Worm (Caenorhabditis elegans) whole organism, L3 larva: ENCODE results near the gene dars-2.

Experiments
- R02D3.7 ChIP-seq: fragments of 150-350 bp; optimal IDR thresholded peaks from 2 replicates; lab custom pipeline; 2014; ENCODE audit warnings: missing biosample characterization, missing genetic modification characterization
- ama-1 ChIP-seq: fragments of 150-350 bp; optimal IDR thresholded peaks from 2 replicates; lab custom pipeline; 2018
- ceh-16 ChIP-seq: sonication (generic microtip); optimal IDR thresholded peaks from 2 replicates; lab custom pipeline; 2017; ENCODE audit warnings: missing biosample characterization, missing genetic modification characterization
- ceh-28 ChIP-seq: fragments of 150-350 bp; optimal IDR thresholded peaks from 2 replicates; lab custom pipeline; 2014; ENCODE audit warnings: missing biosample characterization, missing genetic modification reagents, missing genetic modification characterization
- ceh-9 ChIP-seq: sonication (generic microtip); optimal IDR thresholded peaks from 2 replicates; lab custom pipeline; 2018; ENCODE audit warnings: missing biosample characterization, missing genetic modification characterization
- egl-27 ChIP-seq: sonication (generic microtip); optimal IDR thresholded peaks from 4 replicates; lab custom pipeline; 2017; ENCODE audit warnings: missing biosample characterization, missing genetic modification reagents, missing genetic modification characterization
- egl-5 ChIP-seq: fragments of 150-350 bp; optimal IDR thresholded peaks from 2 replicates; lab custom pipeline; 2017; ENCODE audit warnings: missing biosample characterization, missing genetic modification reagents, missing genetic modification characterization, inconsistent platforms
- elt-1 ChIP-seq: fragments of 150-350 bp; optimal IDR thresholded peaks from 2 replicates; lab custom pipeline; 2014; ENCODE audit warnings: missing biosample characterization, missing genetic modification characterization
- elt-2 ChIP-seq: sonication (generic microtip); optimal IDR thresholded peaks from 2 replicates; lab custom pipeline; 2016; ENCODE audit warnings: missing genetic modification reagents, mild to moderate bottlenecking, missing genetic modification characterization, missing compliant biosample characterization
- elt-3 ChIP-seq, 3 experiments: fragments of 150-350 bp in 1 of 3; sonication (generic microtip) in 2 of 3; optimal IDR thresholded peaks; 2 replicates in 2 of 3; 4 replicates in 1 of 3; lab custom pipeline; 2014 to 2017; ENCODE audit warnings: missing biosample characterization in 3 of 3, missing genetic modification characterization in 3 of 3
- eor-1 ChIP-seq, 2 experiments: fragments of 150-350 bp; optimal IDR thresholded peaks; 2 replicates each; lab custom pipeline; 2014 to 2018; ENCODE audit warnings: missing biosample characterization in 2 of 2, missing genetic modification characterization in 2 of 2
- fkh-2 ChIP-seq: fragments of 150-350 bp; optimal IDR thresholded peaks from 2 replicates; lab custom pipeline; 2014; ENCODE audit warnings: missing biosample characterization, missing genetic modification reagents, missing genetic modification characterization
- fos-1 ChIP-seq: fragments of 150-350 bp; optimal IDR thresholded peaks from 2 replicates; lab custom pipeline; 2014; ENCODE audit warnings: missing biosample characterization, missing genetic modification characterization
- hmg-11 ChIP-seq: sonication (generic microtip); optimal IDR thresholded peaks from 2 replicates; lab custom pipeline; 2016; ENCODE audit warnings: missing genetic modification characterization, missing compliant biosample characterization
- jun-1 ChIP-seq: fragments of 150-350 bp; optimal IDR thresholded peaks from 2 replicates; lab custom pipeline; 2014; ENCODE audit warnings: missing biosample characterization, missing genetic modification reagents, missing genetic modification characterization
- lin-15B ChIP-seq: fragments of 150-350 bp; optimal IDR thresholded peaks from 2 replicates; lab custom pipeline; 2014; ENCODE audit warnings: missing biosample characterization, missing genetic modification characterization
- mml-1 ChIP-seq: fragments of 150-350 bp; sonication (generic microtip); optimal IDR thresholded peaks from 3 replicates; lab custom pipeline; 2014; ENCODE audit warnings: missing biosample characterization, missing genetic modification characterization
- nhr-12 ChIP-seq: fragments of 150-350 bp; optimal IDR thresholded peaks from 2 replicates; lab custom pipeline; 2014; ENCODE audit warnings: missing biosample characterization, missing genetic modification characterization
- nhr-23 ChIP-seq: fragments of 150-350 bp; optimal IDR thresholded peaks from 2 replicates; lab custom pipeline; 2014; ENCODE audit warnings: missing biosample characterization, missing genetic modification reagents, missing genetic modification characterization
- nhr-237 ChIP-seq: fragments of 150-350 bp; optimal IDR thresholded peaks from 2 replicates; lab custom pipeline; 2014; ENCODE audit warnings: missing biosample characterization, missing genetic modification characterization
- nhr-25 ChIP-seq: sonication (generic microtip); optimal IDR thresholded peaks from 2 replicates; lab custom pipeline; 2017; ENCODE audit warnings: missing biosample characterization, missing genetic modification characterization
- nhr-43 ChIP-seq: sonication (generic microtip); optimal IDR thresholded peaks from 2 replicates; lab custom pipeline; 2016; ENCODE audit warnings: mild to moderate bottlenecking, missing genetic modification characterization, missing compliant biosample characterization; ENCODE audit not compliant: poor library complexity, severe bottlenecking
- nhr-67 ChIP-seq: fragments of 150-350 bp; optimal IDR thresholded peaks from 2 replicates; lab custom pipeline; 2014; ENCODE audit warnings: missing biosample characterization, missing genetic modification characterization
- nhr-77 ChIP-seq: fragments of 150-350 bp; optimal IDR thresholded peaks from 2 replicates; lab custom pipeline; 2014; ENCODE audit warnings: missing biosample characterization, missing genetic modification characterization
- pha-4 ChIP-seq: fragments of 150-350 bp; optimal IDR thresholded peaks from 2 replicates; lab custom pipeline; 2014; ENCODE audit warnings: missing biosample characterization, missing genetic modification reagents, missing genetic modification characterization
- pqm-1 ChIP-seq: fragments of 150-350 bp; optimal IDR thresholded peaks from 2 replicates; lab custom pipeline; 2017; ENCODE audit warnings: missing biosample characterization, missing genetic modification characterization, inconsistent platforms
- snpc-4 ChIP-seq: fragments of 150-350 bp; optimal IDR thresholded peaks from 2 replicates; lab custom pipeline; 2014; ENCODE audit warnings: missing biosample characterization, missing genetic modification characterization
- unc-39 ChIP-seq: sonication (generic microtip); optimal IDR thresholded peaks from 4 replicates; lab custom pipeline; 2017; ENCODE audit warnings: missing biosample characterization, missing genetic modification characterization
- unc-62 ChIP-seq: fragments of 150-350 bp; sonication (generic microtip); optimal IDR thresholded peaks from 4 replicates; lab custom pipeline; 2014; ENCODE audit warnings: missing biosample characterization, missing genetic modification reagents, missing genetic modification characterization
- ztf-4 ChIP-seq: fragments of 150-350 bp; optimal IDR thresholded peaks from 2 replicates; lab custom pipeline; 2014; ENCODE audit warnings: missing biosample characterization, missing genetic modification characterization

dars-2 gene

ce11 chrV:12074886-12075285 is 26.3 kb downstream of the dars-2 start, which contains the start of gene R07B7.6:
TSS of gene R07B7.6 (minus strand) at chrV:12074986.
- TF ChIP-seq hmg-11 (no peak), elt-2 (tag; lab: Kevin White, UChicago) (no peak), nhr-67 (tag; lab: Kevin White, UChicago) (no peak), ceh-28 (tag; lab: Kevin White, UChicago) (no peak), fkh-2 (tag; lab: Kevin White, UChicago) (no peak), jun-1 (tag; lab: Kevin White, UChicago) (no peak), lin-15B (tag; lab: Kevin White, UChicago) (no peak), nhr-237 (tag; lab: Kevin White, UChicago) (no peak), mml-1 (tag; lab: Kevin White, UChicago) (no peak), unc-62 (no peak), unc-39 (tag; lab: Kevin White, UChicago) (no peak), nhr-43 (tag; lab: Kevin White, UChicago) (no peak), nhr-12 (tag; lab: Kevin White, UChicago) (no peak)
- TF ChIP-seq, all 47 proteins: peak for 0

ce11 chrV:12075983-12076382 is 27.4 kb downstream of the dars-2 start:
- TF ChIP-seq ceh-9 (no peak), nhr-23 (no peak), elt-2 (tag; lab: Kevin White, UChicago) (peak; percentile 68), pqm-1 (peak; percentile 75), pha-4 (tag; lab: Kevin White, UChicago) (peak; percentile 57), snpc-4 (tag; lab: Kevin White, UChicago) (no peak)
- TF ChIP-seq, all 47 proteins: peak for 3

ce11 chrV:12080274-12080673 is 31.7 kb downstream of the dars-2 start, which contains the start of gene R07B7.9:
TSS of gene R07B7.9 (minus strand) at chrV:12080374.
- TF ChIP-seq ceh-16 (tag; lab: Kevin White, UChicago) (no peak), egl-5 (tag; lab: Kevin White, UChicago) (no peak), nhr-77 (tag; lab: Kevin White, UChicago) (no peak), ama-1 (lab: Kevin White, UChicago) (no peak), pqm-1 (no peak)

- no peak for TF ChIP-seq elt-1 (tag; lab: Kevin White, UChicago)
- no peak for TF ChIP-seq ceh-16 (tag; lab: Kevin White, UChicago)
- peak; percentile 32 for TF ChIP-seq pha-4 (tag; lab: Kevin White, UChicago)
- TF ChIP-seq egl-27 (tag; lab: Kevin White, UChicago), result no peak
- no peak for TF ChIP-seq egl-5 (tag; lab: Kevin White, UChicago)
- TF ChIP-seq eor-1 (tag; optimal IDR thresholded peaks at IDR 0.05; lab: Kevin White, UChicago), result no peak
- TF ChIP-seq hmg-11, result no peak
These were observed 34.4 kb downstream of the dars-2 start, which contains the start of gene R07B7.10 for ce11 chrV:12082932-12083331. TSS of gene R07B7.10 (plus strand) at chrV:12083216.

- no peak for TF ChIP-seq egl-27 (tag; lab: Kevin White, UChicago)
- TF ChIP-seq elt-2 (tag; lab: Kevin White, UChicago), result peak; percentile 36
- TF ChIP-seq ceh-28 (tag; lab: Kevin White, UChicago), result peak; percentile 69
- TF ChIP-seq fos-1 (tag; lab: Kevin White, UChicago), result no peak
These were observed 35.7 kb downstream of the dars-2 start, which contains the start of gene R07B7.8 for ce11 chrV:12084216-12084615. TSS of gene R07B7.8 (minus strand) at chrV:12084316.

- TF ChIP-seq ztf-4 (tag; lab: Kevin White, UChicago), result no peak
- peak; percentile 43 for TF ChIP-seq pha-4 (tag; lab: Kevin White, UChicago)
- peak; percentile 25 for TF ChIP-seq R02D3.7 (tag; lab: Kevin White, UChicago)
- no peak for TF ChIP-seq nhr-25 (tag; lab: Kevin White, UChicago)
- TF ChIP-seq nhr-43 (tag; lab: Kevin White, UChicago), result no peak
- TF ChIP-seq ceh-28 (tag; lab: Kevin White, UChicago), result peak; percentile 11
- no peak for TF ChIP-seq unc-62
- TF ChIP-seq pqm-1, result peak; percentile 48
- TF ChIP-seq elt-2 (tag; lab: Kevin White, UChicago), result peak; percentile 57
- TF ChIP-seq elt-3 (tag; optimal IDR thresholded peaks at IDR 0.05; lab: Kevin White, UChicago), result peak; percentile 54 to 91 (median 58)
- no peak for TF ChIP-seq ceh-16 (tag; lab: Kevin White, UChicago)
These were observed 37.5 kb downstream of the dars-2 start for ce11 chrV:12085867-12086634.
